Fruit fly (Drosophila melanogaster): Measurements from ENCODE around the gene CG42613.

CG42613 gene

DNA sequence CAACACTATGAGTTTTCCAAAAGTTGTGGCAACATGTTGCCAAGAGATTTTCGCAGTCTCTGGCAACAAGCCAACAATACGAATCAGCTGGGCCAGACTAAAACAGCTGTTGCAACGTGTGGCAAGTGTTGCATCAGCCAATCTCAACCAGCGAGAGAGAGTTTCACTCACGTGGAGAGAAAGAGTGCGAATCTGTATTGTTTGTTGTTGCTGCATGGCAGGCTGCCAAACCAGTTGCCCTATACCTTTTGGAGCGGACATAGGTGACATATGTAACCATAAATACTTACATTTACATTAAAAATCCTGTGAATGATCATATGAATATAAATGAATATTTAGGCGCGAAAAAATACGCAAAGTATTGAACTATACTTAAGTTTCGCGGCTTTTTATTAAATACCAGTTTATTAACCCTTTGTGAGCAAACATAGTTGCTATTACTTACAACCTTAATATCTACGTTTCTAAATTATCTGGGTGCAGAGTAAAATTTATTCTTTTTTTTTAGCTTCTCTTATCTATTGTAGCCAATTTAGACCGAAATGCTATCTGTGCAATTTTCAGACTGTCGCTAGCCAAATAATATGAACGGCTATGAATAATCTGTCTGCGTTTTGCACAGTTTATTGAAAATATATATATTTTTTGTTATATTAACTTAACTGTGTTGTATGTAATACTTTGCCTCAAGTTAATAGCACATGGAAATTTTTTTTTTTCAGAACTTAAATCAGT is 15.0 kb upstream of the CG42613 start (continued):
- TF ChIP-seq Myb (GFP tag; optimal IDR thresholded peaks at IDR 0.05) = no peak
- TF ChIP-seq NfI (GFP tag; optimal IDR thresholded peaks at IDR 0.05) = peak; percentile 35
- TF ChIP-seq CG15479 (GFP tag; optimal IDR thresholded peaks at IDR 0.05) = peak; percentile 61
- no peak for TF ChIP-seq tx (GFP tag; optimal IDR thresholded peaks at IDR 0.05)
- TF ChIP-seq D (optimal IDR thresholded peaks at IDR 0.05) = no peak
- no peak for TF ChIP-seq D (GFP tag; optimal IDR thresholded peaks at IDR 0.05)
- TF ChIP-seq slp2 (GFP tag; optimal IDR thresholded peaks at IDR 0.05) = no peak
- TF ChIP-seq CG10366 (GFP tag; IDR thresholded peaks at IDR 0.05) = peak; percentile 23; the same call in 1 of the 2 replicates
- TF ChIP-seq CG10565 (GFP tag; optimal IDR thresholded peaks at IDR 0.05) = no peak
- TF ChIP-seq CG3407 (GFP tag; optimal IDR thresholded peaks at IDR 0.05) = no peak
- TF ChIP-seq CG13287 (GFP tag; IDR thresholded peaks at IDR 0.05; ENCODE audit: partially characterized antibody) = no peak
- no peak for TF ChIP-seq ash1 (GFP tag; optimal IDR thresholded peaks at IDR 0.05)
- TF ChIP-seq CG32767 (GFP tag; IDR thresholded peaks at IDR 0.05) = no peak
- TF ChIP-seq Xrp1 (GFP tag; IDR thresholded peaks at IDR 0.05) = peak; percentile 70
- no peak for TF ChIP-seq CG17186 (GFP tag; optimal IDR thresholded peaks at IDR 0.05)
- no peak for TF ChIP-seq Dp (GFP tag; optimal IDR thresholded peaks at IDR 0.05)
- TF ChIP-seq hb (GFP tag; IDR thresholded peaks at IDR 0.05; ENCODE audit: partially characterized antibody) = no peak
- TF ChIP-seq cg (GFP tag; optimal IDR thresholded peaks at IDR 0.05) = peak; percentile 9
- peak; percentile 26; the same call in 1 of the 2 replicates for TF ChIP-seq lmd (GFP tag; IDR thresholded peaks at IDR 0.05)
- TF ChIP-seq pfk (GFP tag; optimal IDR thresholded peaks at IDR 0.05) = no peak
- no peak for TF ChIP-seq Lim3 (GFP tag; IDR thresholded peaks at IDR 0.05)
- TF ChIP-seq CG2712 (tag; optimal IDR thresholded peaks at IDR 0.05) = peak; percentile 9
- TF ChIP-seq Blimp-1 (GFP tag; optimal IDR thresholded peaks at IDR 0.05) = no peak
- TF ChIP-seq CG6791 (GFP tag; IDR thresholded peaks at IDR 0.05; ENCODE audit: partially characterized antibody) = no peak
- TF ChIP-seq zf30C (GFP tag; optimal IDR thresholded peaks at IDR 0.05) = no peak
- TF ChIP-seq CG8359 (GFP tag; optimal IDR thresholded peaks at IDR 0.05; ENCODE audit: borderline replicate concordance) = no peak
- TF ChIP-seq sens (GFP tag) = peak; percentile 92
- TF ChIP-seq CG7271 (tag; optimal IDR thresholded peaks at IDR 0.05) = no peak
- no peak for TF ChIP-seq luna (GFP tag; optimal IDR thresholded peaks at IDR 0.05)
- TF ChIP-seq z (GFP tag; IDR thresholded peaks at IDR 0.05) = peak; percentile 81
- no peak for TF ChIP-seq Max (GFP tag; optimal IDR thresholded peaks at IDR 0.05)
- TF ChIP-seq CG7556 (GFP tag; optimal IDR thresholded peaks at IDR 0.05) = peak; percentile 42
- TF ChIP-seq h (optimal IDR thresholded peaks at IDR 0.05) = no peak
- peak; percentile 94 for TF ChIP-seq CG10274 (GFP tag; optimal IDR thresholded peaks at IDR 0.05)
- no peak for TF ChIP-seq CG11696 (GFP tag; IDR thresholded peaks at IDR 0.05)
- TF ChIP-seq cad (GFP tag; optimal IDR thresholded peaks at IDR 0.05) = no peak
- no peak for TF ChIP-seq CG13296 (GFP tag; optimal IDR thresholded peaks at IDR 0.05)
- peak; percentile 57 for TF ChIP-seq Rfx (GFP tag; IDR thresholded peaks at IDR 0.05)
- TF ChIP-seq Hsf (GFP tag; optimal IDR thresholded peaks at IDR 0.05) = no peak
- no peak for TF ChIP-seq croc (GFP tag; conservative IDR thresholded peaks at IDR 0.05)
- TF ChIP-seq Trl (optimal IDR thresholded peaks at IDR 0.05) = peak; percentile 25 to 57
- TF ChIP-seq Trl (GFP tag; optimal IDR thresholded peaks at IDR 0.05) = no peak
- TF ChIP-seq CG18476 (GFP tag; optimal IDR thresholded peaks at IDR 0.05) = no peak
- no peak for TF ChIP-seq dpn (GFP tag; optimal IDR thresholded peaks at IDR 0.05)
- TF ChIP-seq insv (GFP tag; optimal IDR thresholded peaks at IDR 0.05) = no peak
- no peak for TF ChIP-seq CG5953 (GFP tag; IDR thresholded peaks at IDR 0.05)
- no peak for TF ChIP-seq Bdp1 (GFP tag; optimal IDR thresholded peaks at IDR 0.05)
- TF ChIP-seq wek (GFP tag; optimal IDR thresholded peaks at IDR 0.05) = no peak
- TF ChIP-seq CG14710 (tag; optimal IDR thresholded peaks at IDR 0.05) = peak; percentile 1
- no peak for TF ChIP-seq CG42726 (GFP tag; IDR thresholded peaks at IDR 0.05; ENCODE audit: partially characterized antibody)
- TF ChIP-seq CG9797 (GFP tag; optimal IDR thresholded peaks at IDR 0.05) = no peak
